Worm (Caenorhabditis elegans): ENCODE measurements around the gene wdfy-3.

ce11 chrIV:12615122-12615745, 38.0 kb upstream of the wdfy-3 start:
- TF ChIP-seq skn-1 (tag; optimal IDR thresholded peaks at IDR 0.05) (no peak), Y116A8C.19 (tag; optimal IDR thresholded peaks at IDR 0.05; ENCODE audit: borderline replicate concordance) (no peak), jun-1 (tag; optimal IDR thresholded peaks at IDR 0.05) (no peak)

Data from whole organism, L1 larva.